Worm (Caenorhabditis elegans) whole organism, L3 larva: ENCODE data around the gene F14H3.3.
A peak's percentile ranks its signal among the peaks of the same experiment; 100 is the strongest.

Source experiments
- ceh-9 ChIP-seq: sonication (generic microtip); optimal IDR thresholded peaks from 2 replicates; lab custom pipeline; 2018; ENCODE audit warnings: missing biosample characterization, missing genetic modification characterization
- egl-27 ChIP-seq: sonication (generic microtip); optimal IDR thresholded peaks from 4 replicates; lab custom pipeline; 2017; ENCODE audit warnings: missing biosample characterization, missing genetic modification reagents, missing genetic modification characterization
- elt-1 ChIP-seq: fragments of 150-350 bp; optimal IDR thresholded peaks from 2 replicates; lab custom pipeline; 2014; ENCODE audit warnings: missing biosample characterization, missing genetic modification characterization
- elt-3 ChIP-seq, 3 experiments: fragments of 150-350 bp in 1 of 3; sonication (generic microtip) in 2 of 3; optimal IDR thresholded peaks; 2 replicates in 2 of 3; 4 replicates in 1 of 3; lab custom pipeline; 2014 to 2017; ENCODE audit warnings: missing biosample characterization in 3 of 3, missing genetic modification characterization in 3 of 3
- fkh-10 ChIP-seq: sonication (generic microtip); optimal IDR thresholded peaks from 2 replicates; lab custom pipeline; 2017; ENCODE audit warnings: missing biosample characterization, missing genetic modification reagents, missing genetic modification characterization
- lin-15B ChIP-seq: fragments of 150-350 bp; optimal IDR thresholded peaks from 2 replicates; lab custom pipeline; 2014; ENCODE audit warnings: missing biosample characterization, missing genetic modification characterization
- lsy-12 ChIP-seq: sonication (generic microtip); optimal IDR thresholded peaks from 2 replicates; lab custom pipeline; 2016; ENCODE audit warnings: mild to moderate bottlenecking, missing genetic modification characterization, missing compliant biosample characterization
- nhr-11 ChIP-seq: fragments of 150-350 bp; optimal IDR thresholded peaks from 2 replicates; lab custom pipeline; 2014; ENCODE audit warnings: missing biosample characterization, missing genetic modification characterization
- nhr-237 ChIP-seq: fragments of 150-350 bp; optimal IDR thresholded peaks from 2 replicates; lab custom pipeline; 2014; ENCODE audit warnings: missing biosample characterization, missing genetic modification characterization
- pqm-1 ChIP-seq: fragments of 150-350 bp; optimal IDR thresholded peaks from 2 replicates; lab custom pipeline; 2017; ENCODE audit warnings: missing biosample characterization, missing genetic modification characterization, inconsistent platforms
- skn-1 ChIP-seq: fragments of 150-350 bp; optimal IDR thresholded peaks from 2 replicates; lab custom pipeline; 2014; ENCODE audit warnings: missing biosample characterization, missing genetic modification characterization
- tbx-2 ChIP-seq: sonication (generic microtip); optimal IDR thresholded peaks from 2 replicates; lab custom pipeline; 2016; ENCODE audit warnings: mild to moderate bottlenecking, missing genetic modification characterization, missing compliant biosample characterization
- unc-62 ChIP-seq: fragments of 150-350 bp; sonication (generic microtip); optimal IDR thresholded peaks from 4 replicates; lab custom pipeline; 2014; ENCODE audit warnings: missing biosample characterization, missing genetic modification reagents, missing genetic modification characterization
- ztf-11 ChIP-seq: fragments of 150-350 bp; optimal IDR thresholded peaks from 2 replicates; lab custom pipeline; 2014; ENCODE audit warnings: missing biosample characterization, missing genetic modification characterization

DNA sequence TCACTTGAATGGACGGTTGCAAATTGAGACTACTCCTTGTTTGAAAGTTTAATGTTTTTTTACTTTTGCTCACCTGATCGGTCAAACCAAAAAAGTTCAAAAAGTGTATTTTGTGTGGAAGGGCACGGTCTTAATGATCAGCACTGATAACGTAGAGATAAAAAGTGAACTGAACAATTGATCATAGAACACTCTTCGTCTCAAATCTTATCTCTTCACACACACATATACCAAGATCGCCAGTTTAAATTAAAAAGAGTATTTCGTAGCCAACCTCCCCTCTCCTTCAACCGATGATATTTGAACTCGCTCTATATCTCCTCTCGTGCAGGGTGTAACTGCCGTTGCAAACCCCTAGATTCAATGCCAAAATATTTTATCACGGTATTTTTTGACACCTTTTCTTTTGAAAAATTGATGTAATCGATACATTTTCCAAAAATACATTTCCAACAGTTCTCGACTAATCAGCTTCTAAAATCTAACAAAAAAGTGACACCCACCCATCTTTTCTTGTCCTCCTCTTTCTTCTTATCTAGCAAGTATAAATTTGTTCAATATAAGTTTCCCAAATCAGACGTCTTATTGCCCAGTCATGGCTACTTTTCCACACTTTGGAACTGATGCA is 46.9 kb upstream of the F14H3.3 start, which contains the start of gene cth-1:
- TF ChIP-seq pqm-1, result peak; percentile 73
- peak in 1 of 3 experiments; percentile 72 for TF ChIP-seq elt-3 (tag; optimal IDR thresholded peaks at IDR 0.05; lab: Kevin White, UChicago)
- TF ChIP-seq nhr-11, result no peak
- no peak for TF ChIP-seq ceh-9 (tag; lab: Kevin White, UChicago)
- TF ChIP-seq lsy-12 (tag; lab: Kevin White, UChicago), result no peak
- TF ChIP-seq elt-1, result peak; percentile 59
- TF ChIP-seq egl-27 (tag; lab: Kevin White, UChicago), result no peak
- no peak for TF ChIP-seq ztf-11
- no peak for TF ChIP-seq skn-1 (tag; lab: Kevin White, UChicago)
- TF ChIP-seq unc-62 (GFP tag; lab: Kevin White, UChicago), result no peak
- no peak for TF ChIP-seq lin-15B (tag; lab: Kevin White, UChicago)
- TF ChIP-seq fkh-10 (GFP tag; lab: Kevin White, UChicago), result no peak
- no peak for TF ChIP-seq tbx-2 (tag; lab: Kevin White, UChicago)
- no peak for TF ChIP-seq nhr-237 (tag; lab: Kevin White, UChicago)
